Worm (Caenorhabditis elegans) whole organism, late embryonic: ENCODE results near the gene nasp-1.
A peak's percentile ranks its signal among the peaks of the same experiment; 100 is the strongest.

Source experiments
- C08G9.2 ChIP-seq: sonication (generic microtip); optimal IDR thresholded peaks from 2 replicates; lab custom pipeline; 2016; ENCODE audit warnings: mild to moderate bottlenecking, missing genetic modification characterization, moderate library complexity, missing compliant biosample characterization
- F13H6.1 ChIP-seq: sonication (generic microtip); optimal IDR thresholded peaks from 2 replicates; lab custom pipeline; 2016; ENCODE audit warnings: missing genetic modification characterization, missing compliant biosample characterization
- K09A11.1 ChIP-seq: sonication (generic microtip); optimal IDR thresholded peaks from 2 replicates; lab custom pipeline; 2017; ENCODE audit warnings: antibody characterized with exemption, mild to moderate bottlenecking, missing genetic modification characterization, missing compliant biosample characterization; ENCODE audit not compliant: insufficient read depth
- T23F11.4 ChIP-seq: fragments of 200-800 bp; sonication (Bioruptor generic); optimal IDR thresholded peaks from 2 replicates; lab custom pipeline; 2018; ENCODE audit warnings: mild to moderate bottlenecking, missing genetic modification characterization, missing compliant biosample characterization
- ahr-1 ChIP-seq: sonication (generic microtip); optimal IDR thresholded peaks from 2 replicates; lab custom pipeline; 2016; ENCODE audit warnings: missing genetic modification characterization, missing compliant biosample characterization
- ama-1 ChIP-seq: fragments of 150-350 bp; optimal IDR thresholded peaks from 2 replicates; lab custom pipeline; 2014
- ceh-14 ChIP-seq: sonication (generic microtip); optimal IDR thresholded peaks from 2 replicates; lab custom pipeline; 2016; ENCODE audit warnings: missing genotype, missing genetic modification characterization, missing compliant biosample characterization
- ceh-19 ChIP-seq: fragments of 200-800 bp; sonication (Bioruptor generic); optimal IDR thresholded peaks from 2 replicates; lab custom pipeline; 2018; ENCODE audit warnings: mild to moderate bottlenecking, missing genetic modification characterization, missing compliant biosample characterization
- ceh-30 ChIP-seq: fragments of 150-350 bp; optimal IDR thresholded peaks from 2 replicates; lab custom pipeline; 2014; ENCODE audit warnings: missing biosample characterization, missing genetic modification characterization
- ceh-31 ChIP-seq: sonication (generic microtip); optimal IDR thresholded peaks from 2 replicates; lab custom pipeline; 2016; ENCODE audit warnings: missing genetic modification characterization, missing compliant biosample characterization
- ceh-34 ChIP-seq: sonication (generic microtip); optimal IDR thresholded peaks from 2 replicates; lab custom pipeline; 2016; ENCODE audit warnings: mild to moderate bottlenecking, missing genetic modification characterization, missing compliant biosample characterization
- ceh-45 ChIP-seq: fragments of 200-800 bp; sonication (Bioruptor generic); IDR thresholded peaks from 2 replicates; pipeline ENCODE4 v1.3.6; 2022; ENCODE audit warnings: missing genetic modification reagents, missing genetic modification characterization, missing compliant biosample characterization
- dmd-4 ChIP-seq: sonication (generic microtip); optimal IDR thresholded peaks from 2 replicates; lab custom pipeline; 2016; ENCODE audit warnings: borderline replicate concordance, missing genetic modification characterization, missing compliant biosample characterization
- elt-2 ChIP-seq: sonication (generic microtip); optimal IDR thresholded peaks from 2 replicates; lab custom pipeline; 2016; ENCODE audit warnings: missing genetic modification reagents, missing genetic modification characterization, missing compliant biosample characterization
- ets-4 ChIP-seq: sonication (generic microtip); optimal IDR thresholded peaks from 2 replicates; lab custom pipeline; 2016; ENCODE audit warnings: missing genetic modification characterization, missing compliant biosample characterization
- eyg-1 ChIP-seq: sonication (generic microtip); optimal IDR thresholded peaks from 2 replicates; lab custom pipeline; 2016; ENCODE audit warnings: missing genotype, missing genetic modification characterization, missing compliant biosample characterization
- fkh-6 ChIP-seq: sonication (generic microtip); optimal IDR thresholded peaks from 2 replicates; lab custom pipeline; 2016; ENCODE audit warnings: missing genetic modification characterization, missing compliant biosample characterization
- gmeb-2 ChIP-seq: sonication (generic microtip); optimal IDR thresholded peaks from 2 replicates; lab custom pipeline; 2016; ENCODE audit warnings: missing genetic modification characterization, inconsistent platforms, missing compliant biosample characterization
- hlh-6 ChIP-seq: sonication (generic microtip); optimal IDR thresholded peaks from 2 replicates; lab custom pipeline; 2016; ENCODE audit warnings: missing genotype, missing genetic modification characterization, missing compliant biosample characterization
- hlh-8 ChIP-seq: sonication (generic microtip); optimal IDR thresholded peaks from 2 replicates; lab custom pipeline; 2016; ENCODE audit warnings: missing genotype, missing genetic modification characterization, missing compliant biosample characterization
- lim-6 ChIP-seq: sonication (generic microtip); optimal IDR thresholded peaks from 2 replicates; lab custom pipeline; 2016; ENCODE audit warnings: missing genetic modification characterization, missing compliant biosample characterization
- lin-11 ChIP-seq: fragments of 200-800 bp; sonication (Bioruptor generic); optimal IDR thresholded peaks from 2 replicates; lab custom pipeline; 2018; ENCODE audit warnings: mild to moderate bottlenecking, missing genetic modification characterization, missing compliant biosample characterization
- mec-3 ChIP-seq: sonication (generic microtip); optimal IDR thresholded peaks from 2 replicates; lab custom pipeline; 2016; ENCODE audit warnings: borderline replicate concordance, missing genetic modification characterization, missing compliant biosample characterization
- nfya-1 ChIP-seq: sonication (generic microtip); optimal IDR thresholded peaks from 2 replicates; lab custom pipeline; 2017; ENCODE audit warnings: missing genetic modification characterization, mild to moderate bottlenecking, missing compliant biosample characterization, antibody characterized with exemption, moderate library complexity
- nhr-11 ChIP-seq: fragments of 150-350 bp; optimal IDR thresholded peaks from 2 replicates; lab custom pipeline; 2014; ENCODE audit warnings: missing biosample characterization, missing genetic modification characterization
- nhr-232 ChIP-seq: sonication (generic microtip); optimal IDR thresholded peaks from 2 replicates; lab custom pipeline; 2016; ENCODE audit warnings: missing genetic modification characterization, missing compliant biosample characterization
- pax-1 ChIP-seq: fragments of 150-350 bp; optimal IDR thresholded peaks from 2 replicates; lab custom pipeline; 2014; ENCODE audit warnings: missing biosample characterization, missing genetic modification characterization
- pha-4 ChIP-seq: fragments of 150-350 bp; optimal IDR thresholded peaks from 2 replicates; lab custom pipeline; 2018; ENCODE audit warnings: missing biosample characterization, missing genetic modification reagents, missing genetic modification characterization
- pqm-1 ChIP-seq: sonication (generic microtip); optimal IDR thresholded peaks from 2 replicates; lab custom pipeline; 2016; ENCODE audit warnings: missing genetic modification characterization, missing compliant biosample characterization
- sox-2 ChIP-seq: fragments of 200-800 bp; sonication (Bioruptor generic); IDR thresholded peaks from 2 replicates; pipeline ENCODE4 v1.3.6; 2022; ENCODE audit warnings: missing genetic modification reagents, missing genetic modification characterization, missing compliant biosample characterization
- sox-4 ChIP-seq: sonication (generic microtip); optimal IDR thresholded peaks from 2 replicates; lab custom pipeline; 2017; ENCODE audit warnings: mild to moderate bottlenecking, missing genetic modification characterization, inconsistent platforms, missing compliant biosample characterization
- tbx-7 ChIP-seq: sonication (generic microtip); optimal IDR thresholded peaks from 2 replicates; lab custom pipeline; 2016; ENCODE audit warnings: missing genotype, missing genetic modification characterization, missing compliant biosample characterization
- ttx-3 ChIP-seq: sonication (generic microtip); optimal IDR thresholded peaks from 2 replicates; lab custom pipeline; 2016; ENCODE audit warnings: missing genetic modification reagents, missing genetic modification characterization, missing compliant biosample characterization
- unc-3 ChIP-seq, 2 experiments: fragments of 200-800 bp in 1 of 2; sonication (Bioruptor generic) in 1 of 2; sonication (generic microtip) in 1 of 2; conservative IDR thresholded peaks in 1 of 2; optimal IDR thresholded peaks in 1 of 2; 2 replicates each; pipeline versions ENCODE4 v1.3.6 to Lab custom; 2016 to 2022; ENCODE audit warnings: missing compliant biosample characterization in 2 of 2, missing genetic modification characterization in 2 of 2, missing genetic modification reagents in 1 of 2
- unc-42 ChIP-seq: sonication (generic microtip); optimal IDR thresholded peaks from 2 replicates; lab custom pipeline; 2016; ENCODE audit warnings: missing genotype, missing genetic modification characterization, missing compliant biosample characterization
- unc-55 ChIP-seq: sonication (generic microtip); optimal IDR thresholded peaks from 2 replicates; lab custom pipeline; 2017; ENCODE audit warnings: missing biosample characterization, missing genetic modification reagents, missing genetic modification characterization
- ztf-16 ChIP-seq: sonication (generic microtip); optimal IDR thresholded peaks from 2 replicates; lab custom pipeline; 2017; ENCODE audit warnings: missing genetic modification characterization, missing compliant biosample characterization

The nasp-1 gene

ce11 chrII:11153080-11153479 lies 46.7 kb downstream of the nasp-1 start:
- TF ChIP-seq ceh-31 (no peak), ceh-45 (GFP tag; lab: Robert Waterston, UW) (no peak), ceh-34 (no peak), hlh-6 (tag; lab: Kevin White, UChicago) (no peak), lim-6 (tag; lab: Kevin White, UChicago) (no peak), ceh-30 (tag; lab: Kevin White, UChicago) (no peak), ets-4 (tag; lab: Kevin White, UChicago) (no peak), ama-1 (lab: Kevin White, UChicago) (no peak)

ce11 chrII:11153800-11154199 lies 47.4 kb downstream of the nasp-1 start:
- TF ChIP-seq eyg-1 (tag; lab: Kevin White, UChicago) (no peak), elt-2 (tag; lab: Kevin White, UChicago) (peak; percentile 48)

ce11 chrII:11154957-11155356 lies 48.5 kb downstream of the nasp-1 start:
- no peak for TF ChIP-seq nhr-11 (tag; lab: Kevin White, UChicago)
- no peak for TF ChIP-seq pqm-1
- no peak for TF ChIP-seq tbx-7 (tag; lab: Kevin White, UChicago)
- no peak for TF ChIP-seq nfya-1 (tag; lab: Kevin White, UChicago)
- TF ChIP-seq fkh-6 (tag; lab: Kevin White, UChicago) = no peak
- TF ChIP-seq sox-2 (GFP tag; lab: Robert Waterston, UW) = no peak
- no peak for TF ChIP-seq lin-11 (tag; lab: Kevin White, UChicago)
- no peak for TF ChIP-seq mec-3 (tag; lab: Kevin White, UChicago)
- TF ChIP-seq ztf-16 (tag; lab: Kevin White, UChicago) = no peak
- TF ChIP-seq ama-1 (lab: Kevin White, UChicago) = no peak
- no peak for TF ChIP-seq ttx-3 (tag; lab: Kevin White, UChicago)
- TF ChIP-seq pha-4 (tag; lab: Kevin White, UChicago) = no peak
- TF ChIP-seq ceh-14 = no peak
- TF ChIP-seq nhr-232 (tag; lab: Kevin White, UChicago) = no peak
- TF ChIP-seq elt-2 (tag; lab: Kevin White, UChicago) = no peak
- TF ChIP-seq ahr-1 (tag; lab: Kevin White, UChicago) = no peak
- TF ChIP-seq hlh-6 (tag; lab: Kevin White, UChicago) = no peak
- TF ChIP-seq eyg-1 (tag; lab: Kevin White, UChicago) = no peak
- no peak for TF ChIP-seq C08G9.2 (tag; lab: Kevin White, UChicago)
- TF ChIP-seq, all 69 proteins: peak for 0

ce11 chrII:11155400-11155799 lies 49.0 kb downstream of the nasp-1 start:
- TF ChIP-seq sox-4 (no peak), unc-3 (GFP tag; conservative IDR thresholded peaks at IDR 0.05; lab: Robert Waterston, UW) (no peak), unc-3 (tag; optimal IDR thresholded peaks at IDR 0.05; lab: Kevin White, UChicago) (no peak), K09A11.1 (tag; lab: Kevin White, UChicago) (no peak), ceh-31 (no peak), pqm-1 (no peak), pax-1 (no peak), hlh-6 (tag; lab: Kevin White, UChicago) (no peak), T23F11.4 (GFP tag; lab: Kevin White, UChicago) (no peak), ceh-19 (GFP tag; lab: Kevin White, UChicago) (no peak), unc-55 (GFP tag; lab: Kevin White, UChicago) (no peak), unc-42 (tag; lab: Kevin White, UChicago) (no peak), ahr-1 (tag; lab: Kevin White, UChicago) (no peak), dmd-4 (tag; lab: Kevin White, UChicago) (no peak), F13H6.1 (tag; lab: Kevin White, UChicago) (no peak), elt-2 (tag; lab: Kevin White, UChicago) (no peak), gmeb-2 (no peak), ama-1 (lab: Kevin White, UChicago) (no peak), pha-4 (tag; lab: Kevin White, UChicago) (no peak), hlh-8 (tag; lab: Kevin White, UChicago) (no peak)
